Fruit fly (Drosophila melanogaster) whole organism, prepupa: ENCODE results near the gene Tango6.

Experiments used
- CG10631 ChIP-seq: fragments of 200-800 bp; sonication (Bioruptor generic); optimal IDR thresholded peaks from 2 replicates; lab custom pipeline; 2016; ENCODE audit warnings: missing biosample characterization, missing genetic modification characterization
- CG10669 ChIP-seq: fragments of 200-800 bp; sonication (Bioruptor generic); optimal IDR thresholded peaks from 3 replicates; lab custom pipeline; 2018; ENCODE audit warnings: missing biosample characterization, mild to moderate bottlenecking, missing genetic modification characterization, moderate library complexity
- CG11294 ChIP-seq: fragments of 200-800 bp; sonication (Bioruptor generic); IDR thresholded peaks from 2 replicates; pipeline ENCODE4 v1.3.6; 2022; ENCODE audit warnings: missing biosample characterization, missing genetic modification characterization
- CG11902 ChIP-seq: fragments of 200-800 bp; sonication (Bioruptor generic); optimal IDR thresholded peaks from 3 replicates; lab custom pipeline; 2016; ENCODE audit warnings: missing biosample characterization, missing genetic modification characterization
- CG1621 ChIP-seq: fragments of 200-800 bp; sonication (Bioruptor generic); optimal IDR thresholded peaks from 3 replicates; lab custom pipeline; 2018; ENCODE audit warnings: missing biosample characterization, mild to moderate bottlenecking, missing genetic modification characterization
- CG16779 ChIP-seq: fragments of 200-800 bp; sonication (Bioruptor generic); optimal IDR thresholded peaks from 3 replicates; lab custom pipeline; 2017; ENCODE audit warnings: missing biosample characterization, mild to moderate bottlenecking, missing genetic modification characterization
- CG3032 ChIP-seq: fragments of 200-800 bp; optimal IDR thresholded peaks from 2 replicates; lab custom pipeline; 2019; ENCODE audit warnings: missing biosample characterization, mild to moderate bottlenecking, missing genetic modification characterization, moderate library complexity
- CG32006 ChIP-seq: fragments of 200-800 bp; sonication (Bioruptor generic); optimal IDR thresholded peaks from 3 replicates; lab custom pipeline; 2017; ENCODE audit warnings: missing biosample characterization, mild to moderate bottlenecking, missing genetic modification characterization
- CG3919 ChIP-seq: fragments of 200-800 bp; sonication (Bioruptor generic); optimal IDR thresholded peaks from 3 replicates; lab custom pipeline; 2016; ENCODE audit warnings: missing biosample characterization, missing genetic modification characterization
- CG6163 ChIP-seq: fragments of 200-800 bp; sonication (Bioruptor generic); IDR thresholded peaks from 3 replicates; pipeline ENCODE4 v1.3.6; 2022; ENCODE audit warnings: missing biosample characterization, missing genetic modification characterization
- CG6792 ChIP-seq: fragments of 200-800 bp; sonication (Bioruptor generic); optimal IDR thresholded peaks from 3 replicates; lab custom pipeline; 2016; ENCODE audit warnings: missing biosample characterization, missing genetic modification characterization
- CG6808 ChIP-seq: fragments of 200-800 bp; sonication (Bioruptor generic); optimal IDR thresholded peaks from 3 replicates; lab custom pipeline; 2017; ENCODE audit warnings: missing biosample characterization, missing genetic modification characterization, mild to moderate bottlenecking, moderate library complexity, missing genetic modification reagents
- CG7368 ChIP-seq: fragments of 200-800 bp; sonication (Bioruptor generic); optimal IDR thresholded peaks from 3 replicates; lab custom pipeline; 2016; ENCODE audit warnings: missing biosample characterization, missing genetic modification characterization
- CG8119 ChIP-seq: fragments of 200-800 bp; sonication (Bioruptor generic); IDR thresholded peaks from 3 replicates; pipeline ENCODE4 v1.3.6; 2022; ENCODE audit warnings: missing biosample characterization, missing genetic modification characterization
- CG8632 ChIP-seq: fragments of 200-800 bp; sonication (Bioruptor generic); optimal IDR thresholded peaks from 3 replicates; lab custom pipeline; 2016; ENCODE audit warnings: missing biosample characterization, missing genetic modification characterization
- CG9139 ChIP-seq: fragments of 200-800 bp; sonication (Bioruptor generic); optimal IDR thresholded peaks from 3 replicates; lab custom pipeline; 2017; ENCODE audit warnings: missing biosample characterization, mild to moderate bottlenecking, missing genetic modification characterization
- Eip93F ChIP-seq: fragments of 200-800 bp; sonication (Bioruptor generic); optimal IDR thresholded peaks from 2 replicates; lab custom pipeline; 2016; ENCODE audit warnings: missing biosample characterization, mild to moderate bottlenecking, missing genetic modification characterization
- Ets21C ChIP-seq: fragments of 200-800 bp; sonication (Bioruptor generic); optimal IDR thresholded peaks from 3 replicates; lab custom pipeline; 2016; ENCODE audit warnings: missing biosample characterization, missing genetic modification characterization
- Hr38 ChIP-seq: sonication (Bioruptor generic); optimal IDR thresholded peaks from 2 replicates; lab custom pipeline; 2016; ENCODE audit warnings: missing biosample characterization, missing genetic modification characterization
- Hr4 ChIP-seq: fragments of 200-800 bp; sonication (Bioruptor generic); optimal IDR thresholded peaks from 3 replicates; lab custom pipeline; 2016; ENCODE audit warnings: missing biosample characterization, missing genetic modification characterization
- Lpt ChIP-seq: fragments of 200-800 bp; sonication (Bioruptor generic); optimal IDR thresholded peaks from 3 replicates; lab custom pipeline; 2016; ENCODE audit warnings: missing biosample characterization, missing genetic modification characterization
- Smox ChIP-seq: fragments of 200-800 bp; sonication (Bioruptor generic); optimal IDR thresholded peaks from 3 replicates; lab custom pipeline; 2016; ENCODE audit warnings: missing biosample characterization, missing genetic modification characterization
- Sox102F ChIP-seq: fragments of 200-800 bp; sonication (Bioruptor generic); optimal IDR thresholded peaks from 2 replicates; lab custom pipeline; 2016; ENCODE audit warnings: missing biosample characterization, mild to moderate bottlenecking, missing genetic modification characterization
- Sox14 ChIP-seq: fragments of 200-800 bp; sonication (Bioruptor generic); optimal IDR thresholded peaks from 3 replicates; lab custom pipeline; 2016; ENCODE audit warnings: missing biosample characterization, missing genetic modification characterization
- achi ChIP-seq: fragments of 200-800 bp; sonication (Bioruptor generic); optimal IDR thresholded peaks from 3 replicates; lab custom pipeline; 2016; ENCODE audit warnings: missing biosample characterization, missing genetic modification characterization
- cyc ChIP-seq: fragments of 200-800 bp; sonication (Bioruptor generic); optimal IDR thresholded peaks from 3 replicates; lab custom pipeline; 2016; ENCODE audit warnings: missing biosample characterization, missing genetic modification characterization
- dsx ChIP-seq: fragments of 200-800 bp; optimal IDR thresholded peaks from 3 replicates; lab custom pipeline; 2019; ENCODE audit warnings: missing biosample characterization, mild to moderate bottlenecking, missing genetic modification characterization, moderate library complexity; ENCODE audit not compliant: poor library complexity, severe bottlenecking
- eg ChIP-seq: fragments of 200-800 bp; sonication (Bioruptor generic); IDR thresholded peaks from 3 replicates; pipeline ENCODE4 v1.3.6; 2022; ENCODE audit warnings: missing biosample characterization, missing genetic modification characterization
- fd85E ChIP-seq: fragments of 200-800 bp; sonication (Bioruptor generic); optimal IDR thresholded peaks from 3 replicates; lab custom pipeline; 2016; ENCODE audit warnings: missing biosample characterization, missing genetic modification characterization
- lz ChIP-seq: fragments of 200-800 bp; sonication (Bioruptor generic); optimal IDR thresholded peaks from 3 replicates; lab custom pipeline; 2016; ENCODE audit warnings: missing biosample characterization, missing genetic modification characterization
- net ChIP-seq: fragments of 200-800 bp; sonication (Bioruptor generic); optimal IDR thresholded peaks from 3 replicates; lab custom pipeline; 2016; ENCODE audit warnings: missing biosample characterization, missing genetic modification characterization
- pdm3 ChIP-seq: fragments of 200-800 bp; sonication (Bioruptor generic); optimal IDR thresholded peaks from 3 replicates; lab custom pipeline; 2016; ENCODE audit warnings: missing biosample characterization, missing genetic modification characterization
- salr ChIP-seq, 2 experiments: fragments of 200-800 bp; sonication (Bioruptor generic); optimal IDR thresholded peaks; 3 replicates each; lab custom pipeline; 2016 to 2018; ENCODE audit warnings: missing biosample characterization in 2 of 2, missing genetic modification characterization in 2 of 2, mild to moderate bottlenecking in 1 of 2
- spab ChIP-seq: fragments of 200-800 bp; sonication (Bioruptor generic); optimal IDR thresholded peaks from 2 replicates; lab custom pipeline; 2017; ENCODE audit warnings: missing biosample characterization, mild to moderate bottlenecking, missing genetic modification characterization, missing genetic modification reagents
- ss ChIP-seq, 2 experiments: fragments of 200-800 bp; sonication (Bioruptor generic); optimal IDR thresholded peaks; 2 replicates in 1 of 2; 3 replicates in 1 of 2; lab custom pipeline; 2017 to 2018; ENCODE audit warnings: mild to moderate bottlenecking in 2 of 2, missing biosample characterization in 2 of 2, missing genetic modification characterization in 2 of 2, moderate library complexity in 1 of 2
- svp ChIP-seq: fragments of 200-800 bp; sonication (Bioruptor generic); peaks from one replicate; lab custom pipeline; 2016; ENCODE audit warnings: missing biosample characterization, missing genetic modification characterization
- vri ChIP-seq: fragments of 200-800 bp; sonication (Bioruptor generic); optimal IDR thresholded peaks from 3 replicates; lab custom pipeline; 2016; ENCODE audit warnings: missing biosample characterization, mild to moderate bottlenecking, missing genetic modification characterization

The Tango6 gene

DNA sequence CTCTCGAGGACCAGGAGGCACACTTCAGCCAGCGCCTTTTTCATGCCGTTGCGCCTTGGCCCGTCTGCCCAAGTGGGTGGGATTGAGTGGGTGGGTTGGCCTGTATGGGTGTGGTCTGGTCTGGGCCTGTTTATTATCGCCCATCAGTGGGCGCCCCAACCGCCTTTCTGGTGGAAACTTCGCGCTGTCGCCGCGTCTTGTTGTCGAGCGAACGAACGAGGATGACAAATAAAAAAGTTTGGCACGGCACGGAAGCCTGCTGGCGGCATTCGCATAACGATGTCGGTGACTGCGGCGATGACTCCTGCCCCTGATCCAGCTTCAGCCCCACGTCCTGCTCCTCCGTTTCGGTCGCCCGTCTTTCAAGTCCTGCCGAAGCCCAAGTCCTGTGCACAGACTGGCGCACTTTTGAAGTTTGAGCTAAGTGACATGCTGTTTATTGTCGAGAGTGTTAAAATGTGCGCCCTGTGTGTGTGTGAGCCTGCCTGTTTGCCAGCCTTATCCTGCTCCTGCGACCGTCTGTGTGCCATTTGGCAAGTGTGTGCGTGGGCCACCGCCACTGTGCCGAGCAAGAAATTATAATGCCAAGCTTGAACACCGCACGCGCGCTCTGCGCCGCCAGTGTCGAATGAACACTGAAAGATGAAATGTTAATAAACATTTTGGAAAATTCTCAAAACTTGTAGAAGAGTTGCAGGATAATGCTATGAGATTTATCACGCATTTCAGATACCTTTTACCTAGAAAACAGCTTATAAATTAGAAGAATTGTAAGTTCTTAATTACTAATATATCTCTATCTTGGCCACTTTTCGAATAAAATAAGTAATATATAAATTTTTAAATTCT lies 45.4 kb downstream of the Tango6 start (continued):
- TF ChIP-seq CG6808 (peak; percentile 70), Sox14 (no peak), CG10669 (GFP tag; lab: Kevin White, UChicago) (peak; percentile 59), salr (GFP tag; optimal IDR thresholded peaks at IDR 0.05; lab: Kevin White, UChicago) (peak in 1 of 2 experiments; percentile 35), CG10631 (GFP tag; lab: Kevin White, UChicago) (peak; percentile 41), Lpt (GFP tag; lab: Kevin White, UChicago) (no peak), svp (GFP tag; lab: Kevin White, UChicago) (peak; percentile 73), CG7368 (GFP tag; lab: Kevin White, UChicago) (no peak), lz (GFP tag; lab: Kevin White, UChicago) (peak; percentile 22), dsx (peak; percentile 61), CG8119 (GFP tag; lab: Robert Waterston, UW) (peak; percentile 40; the same call in 1 of the 3 replicates), CG6792 (GFP tag; lab: Kevin White, UChicago) (peak; percentile 29), Hr38 (GFP tag; lab: Kevin White, UChicago) (no peak), CG1621 (tag; lab: Kevin White, UChicago) (no peak), Hr4 (peak; percentile 39), CG16779 (peak; percentile 10), ss (GFP tag; optimal IDR thresholded peaks at IDR 0.05; lab: Kevin White, UChicago) (peak; percentile 55 to 66), fd85E (GFP tag; lab: Kevin White, UChicago) (no peak), CG6163 (GFP tag; lab: Robert Waterston, UW) (no peak), Smox (GFP tag; lab: Kevin White, UChicago) (peak; percentile 28), vri (GFP tag; lab: Kevin White, UChicago) (no peak), CG9139 (GFP tag; lab: Kevin White, UChicago) (peak; percentile 33), net (no peak), Sox102F (GFP tag; lab: Kevin White, UChicago) (peak; percentile 27), CG3919 (GFP tag; lab: Kevin White, UChicago) (peak; percentile 30), CG3032 (peak; percentile 66), CG11294 (GFP tag; lab: Robert Waterston, UW) (no peak), cyc (GFP tag; lab: Kevin White, UChicago) (peak; percentile 11), pdm3 (GFP tag; lab: Kevin White, UChicago) (peak; percentile 19), Eip93F (no peak), CG32006 (GFP tag; lab: Kevin White, UChicago) (peak; percentile 58), CG11902 (no peak)
- TF ChIP-seq, all 60 proteins: peak for 38

DNA sequence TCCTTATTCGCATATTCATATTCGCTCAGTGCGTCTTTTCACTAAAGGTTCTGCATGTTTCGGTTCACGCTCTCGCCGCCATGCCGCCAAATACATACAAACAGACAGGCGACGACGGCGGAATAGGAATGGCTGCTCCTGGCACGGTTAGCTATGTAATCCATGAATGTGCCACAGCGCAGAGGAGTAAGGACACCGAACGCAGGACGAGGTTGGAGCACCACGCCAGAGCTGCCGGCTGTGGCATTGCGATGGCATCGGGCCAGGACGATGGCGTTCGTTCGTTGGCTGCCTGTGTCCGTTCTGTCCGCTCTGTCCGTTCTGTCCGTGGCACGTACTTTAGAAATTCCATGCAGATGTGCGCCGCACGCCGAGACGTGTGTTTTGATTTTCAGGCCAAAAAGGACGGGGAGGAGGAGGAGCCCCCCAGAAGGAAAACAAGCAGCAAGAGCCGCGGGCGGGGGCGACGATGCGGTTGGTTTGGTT lies 46.1 kb downstream of the Tango6 start:
- TF ChIP-seq achi (GFP tag; lab: Kevin White, UChicago) = no peak
- no peak for TF ChIP-seq CG6808
- no peak for TF ChIP-seq eg (GFP tag; lab: Robert Waterston, UW)
- TF ChIP-seq spab (GFP tag; lab: Kevin White, UChicago) = no peak
- TF ChIP-seq Ets21C (GFP tag; lab: Kevin White, UChicago) = no peak
- TF ChIP-seq, all 60 proteins: peak for 0

DNA sequence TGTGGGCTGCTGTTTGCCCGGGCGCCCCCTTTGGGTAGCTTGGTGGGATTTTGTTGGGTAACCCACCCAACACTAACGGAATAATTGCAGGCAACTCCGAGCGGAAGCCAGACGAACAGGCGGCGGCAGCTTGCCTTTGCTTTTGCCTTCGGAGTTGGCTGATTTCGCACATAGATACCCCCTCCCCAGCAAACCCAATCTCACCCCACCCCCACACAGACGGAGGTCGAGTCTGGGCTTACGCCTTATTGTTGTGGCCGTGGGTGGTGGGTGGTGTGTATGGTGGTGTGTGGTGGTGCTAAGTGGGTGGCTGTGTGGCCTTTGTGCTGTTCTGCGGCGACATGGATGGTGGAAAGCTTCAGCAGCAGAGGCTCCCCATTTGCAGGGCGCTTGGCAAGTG lies 46.8 kb downstream of the Tango6 start:
- TF ChIP-seq CG7368 (GFP tag; lab: Kevin White, UChicago) = peak; percentile 45
- TF ChIP-seq CG16779 = no peak
- TF ChIP-seq CG8632 (GFP tag; lab: Kevin White, UChicago) = no peak
